Fruit fly (Drosophila melanogaster) whole organism: ENCODE measurements around the gene Jon99Ciii.
"Not testable (repeated sequence)": the region's sequence is repeated elsewhere in the genome, so short reads cannot be mapped to it uniquely, and the experiment has no call there.

Experiments used
- CG8478 ChIP-seq: fragments of >200 bp; optimal IDR thresholded peaks from 2 replicates; lab custom pipeline; 2018; ENCODE audit warnings: inconsistent platforms
- Dll ChIP-seq: fragments of >200 bp; optimal IDR thresholded peaks from 2 replicates; lab custom pipeline; 2017
- EcR ChIP-seq, 2 experiments: fragments of >200 bp; optimal IDR thresholded peaks; 2 replicates each; lab custom pipeline; 2017; ENCODE audit warnings: missing biosample characterization in 2 of 2, missing genetic modification characterization in 2 of 2, missing genetic modification reagents in 2 of 2
- pan ChIP-seq: fragments of >200 bp; optimal IDR thresholded peaks from 2 replicates; lab custom pipeline; 2017
- psq ChIP-seq: fragments of >200 bp; optimal IDR thresholded peaks from 2 replicates; lab custom pipeline; 2017
- usp ChIP-seq: fragments of >200 bp; optimal IDR thresholded peaks from 2 replicates; lab custom pipeline; 2017; ENCODE audit warnings: missing biosample characterization, missing genetic modification characterization, mixed read lengths

Gene Jon99Ciii

dm6 chr3R:29907601-29908175 is 14.3 kb upstream of the Jon99Ciii start, which contains the start of gene CG31036:
Gene CG31036 (plus strand): TSS chr3R:29908107.
- TF ChIP-seq psq (lab: Kevin White, UChicago) (no peak), usp (no peak), EcR (GFP tag; optimal IDR thresholded peaks at IDR 0.05; lab: Kevin White, UChicago) (no peak), CG8478 (lab: Kevin White, UChicago) (no peak), Dll (lab: Kevin White, UChicago) (no peak), pan (lab: Kevin White, UChicago) (no peak)

DNA sequence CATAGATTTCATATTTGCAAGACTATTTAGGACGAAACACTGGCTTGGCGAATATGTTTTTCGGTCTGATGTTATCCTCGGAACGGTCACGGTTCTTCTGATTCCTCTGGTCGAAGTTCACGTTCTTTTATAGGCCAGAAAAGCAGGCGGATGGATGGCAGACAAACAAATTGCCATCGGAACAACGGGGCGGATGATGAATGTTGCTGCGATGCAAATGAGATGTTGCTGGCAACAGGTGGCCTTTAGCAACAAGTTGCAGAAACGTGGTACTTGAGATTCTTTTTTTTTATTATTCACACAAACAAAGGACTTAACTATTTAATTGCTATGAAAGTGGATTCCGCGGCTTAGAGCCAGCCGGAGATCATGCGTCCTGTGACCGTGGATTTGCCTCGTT is 7.8 kb upstream of the Jon99Ciii start, which contains the start of gene Capa:
TSS of gene Capa (minus strand) at position 101 of the 400 bp plus-strand sequence.
- TF ChIP-seq CG8478 (lab: Kevin White, UChicago) = no peak
- no peak for TF ChIP-seq EcR (GFP tag; optimal IDR thresholded peaks at IDR 0.05; lab: Kevin White, UChicago)

- no peak for TF ChIP-seq usp
- no peak for TF ChIP-seq pan (lab: Kevin White, UChicago)
- no peak for TF ChIP-seq CG8478 (lab: Kevin White, UChicago)
- TF ChIP-seq Dll (lab: Kevin White, UChicago) = no peak
- no peak for TF ChIP-seq EcR (GFP tag; optimal IDR thresholded peaks at IDR 0.05; lab: Kevin White, UChicago)
- TF ChIP-seq psq (lab: Kevin White, UChicago) = no peak
Measured at dm6 chr3R:29920189-29920588, 1.8 kb upstream of the Jon99Ciii start, which contains the start of gene trp. Gene trp (minus strand): TSS chr3R:29920289.

DNA sequence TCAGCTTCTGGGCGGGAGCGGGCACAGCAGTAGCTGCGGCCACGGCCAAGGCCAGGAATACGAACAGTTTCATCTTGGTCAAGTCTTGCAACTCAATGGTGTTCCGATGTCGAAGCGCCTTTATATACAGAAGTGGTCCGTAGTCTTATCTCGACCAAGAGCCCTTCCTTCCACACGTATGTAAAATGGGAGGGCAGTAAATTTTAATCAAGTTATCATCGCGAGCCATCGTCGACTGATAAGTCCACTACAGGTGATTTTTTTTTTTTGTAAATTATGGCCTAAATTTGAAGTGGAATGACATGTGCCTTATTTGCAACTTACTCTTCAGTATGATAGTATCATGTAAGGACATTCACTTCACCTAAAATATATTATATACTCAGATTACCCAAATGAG is 2.5 kb downstream of the Jon99Ciii start, which contains the start of gene Jon99Cii:
TSS of gene Jon99Cii (minus strand) at position 101 of the 400 bp plus-strand sequence.
- TF ChIP-seq psq (lab: Kevin White, UChicago); EcR (GFP tag; optimal IDR thresholded peaks at IDR 0.05; lab: Kevin White, UChicago); pan (lab: Kevin White, UChicago): not testable (repeated sequence)

DNA sequence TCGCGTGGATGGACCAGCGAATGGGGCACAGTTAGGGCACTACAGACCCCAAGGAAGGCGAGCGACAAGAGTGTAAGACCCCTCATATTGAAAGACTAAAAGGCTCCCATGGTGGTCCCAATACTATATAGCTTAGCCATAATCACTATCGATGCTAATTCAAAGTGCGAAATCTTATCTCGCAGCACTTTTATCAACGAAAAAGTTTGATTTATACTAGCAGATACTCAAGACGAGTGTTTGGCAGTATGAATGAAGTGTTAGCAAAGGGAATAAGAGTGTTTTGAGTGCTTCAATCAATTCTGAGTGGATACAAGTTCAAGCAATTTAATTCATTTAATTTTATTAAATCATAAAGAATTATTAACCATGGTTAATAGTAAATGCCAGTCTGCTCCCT is 4.1 kb downstream of the Jon99Ciii start, which contains the start of gene Jon99Ci:
TSS of gene Jon99Ci (minus strand) at position 101 of the 400 bp plus-strand sequence.
- no peak for TF ChIP-seq psq (lab: Kevin White, UChicago)
- no peak for TF ChIP-seq usp
- no peak for TF ChIP-seq pan (lab: Kevin White, UChicago)
- TF ChIP-seq EcR (GFP tag; optimal IDR thresholded peaks at IDR 0.05; lab: Kevin White, UChicago) = no peak
- no peak for TF ChIP-seq Dll (lab: Kevin White, UChicago)
- TF ChIP-seq CG8478 (lab: Kevin White, UChicago) = no peak

- TF ChIP-seq Dll (lab: Kevin White, UChicago) (no peak), psq (lab: Kevin White, UChicago) (no peak), EcR (GFP tag; optimal IDR thresholded peaks at IDR 0.05; lab: Kevin White, UChicago) (no peak), pan (lab: Kevin White, UChicago) (no peak), usp (no peak), CG8478 (lab: Kevin White, UChicago) (no peak)
Measured at dm6 chr3R:29926955-29927354, 4.9 kb downstream of the Jon99Ciii start, which contains the start of gene CG15522. Gene CG15522 (plus strand): TSS chr3R:29927255.

- TF ChIP-seq pan (lab: Kevin White, UChicago) = no peak
- TF ChIP-seq CG8478 (lab: Kevin White, UChicago) = no peak
- TF ChIP-seq usp = no peak
- no peak for TF ChIP-seq EcR (GFP tag; optimal IDR thresholded peaks at IDR 0.05; lab: Kevin White, UChicago)
- TF ChIP-seq psq (lab: Kevin White, UChicago) = no peak
- TF ChIP-seq Dll (lab: Kevin White, UChicago) = no peak
Measured at dm6 chr3R:29930286-29930685, 8.3 kb downstream of the Jon99Ciii start, which contains the start of gene alpha-Man-Ic. Gene alpha-Man-Ic (minus strand): TSS chr3R:29930386.

- no peak for TF ChIP-seq Dll (lab: Kevin White, UChicago)
- TF ChIP-seq EcR (GFP tag; optimal IDR thresholded peaks at IDR 0.05; lab: Kevin White, UChicago) = no peak
- no peak for TF ChIP-seq usp
- no peak for TF ChIP-seq CG8478 (lab: Kevin White, UChicago)
- TF ChIP-seq psq (lab: Kevin White, UChicago) = no peak
- TF ChIP-seq pan (lab: Kevin White, UChicago) = no peak
Measured at dm6 chr3R:29933007-29933464, 11.0 kb downstream of the Jon99Ciii start, which contains the start of the genes Cog7, CG42557 and CG42558. Gene Cog7 (minus strand): TSS chr3R:29933057. Gene CG42557 (plus strand): TSS chr3R:29933287. Gene CG42558 (plus strand): TSS chr3R:29933287.

DNA sequence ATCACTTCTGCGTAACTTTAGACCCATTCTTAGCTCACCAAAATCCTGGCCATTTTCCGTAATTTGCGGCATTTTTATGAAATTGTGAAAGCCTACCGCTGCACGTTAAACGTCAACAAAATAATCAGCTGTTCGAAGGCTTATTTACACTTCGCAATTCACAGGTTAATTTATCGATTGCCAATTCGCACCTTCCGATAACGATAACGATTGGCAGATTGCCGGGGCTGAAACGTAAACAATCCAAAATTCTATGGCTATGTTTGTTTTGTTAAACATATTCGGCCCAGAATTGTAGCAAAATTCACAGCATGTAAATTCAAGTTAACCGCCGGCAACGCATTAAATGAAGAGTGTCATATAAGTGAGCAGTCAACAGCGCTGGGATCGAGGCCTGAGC is 13.7 kb downstream of the Jon99Ciii start, which contains the start of the genes eIF2Balpha and Vps13B:
TSS of gene eIF2Balpha (minus strand) at position 133 of the 400 bp plus-strand sequence.
TSS of gene Vps13B (plus strand) at position 223 of the 400 bp plus-strand sequence.
- no peak for TF ChIP-seq Dll (lab: Kevin White, UChicago)
- no peak for TF ChIP-seq CG8478 (lab: Kevin White, UChicago)
- TF ChIP-seq psq (lab: Kevin White, UChicago) = no peak
- no peak for TF ChIP-seq EcR (GFP tag; optimal IDR thresholded peaks at IDR 0.05; lab: Kevin White, UChicago)
- TF ChIP-seq usp = no peak
- no peak for TF ChIP-seq pan (lab: Kevin White, UChicago)

DNA sequence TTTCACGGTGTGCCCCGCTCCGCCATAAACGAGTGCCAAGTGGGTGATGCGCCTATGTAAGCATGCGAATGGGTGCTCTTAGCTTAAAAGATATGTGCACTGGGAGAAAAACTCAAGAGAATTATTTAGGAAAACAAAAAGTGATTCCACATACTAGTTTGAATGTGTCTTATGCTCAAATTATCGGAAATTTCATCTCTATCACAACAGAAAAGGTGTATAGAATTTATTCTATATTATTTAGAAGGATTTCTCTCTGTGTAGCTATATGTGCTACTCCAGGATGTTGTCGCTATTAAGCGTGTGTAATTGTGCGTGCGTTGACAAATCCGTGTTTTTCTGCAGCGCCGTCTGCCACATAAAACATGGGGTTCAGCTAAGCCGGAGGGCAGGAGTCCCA is 37.3 kb downstream of the Jon99Ciii start:
- no peak for TF ChIP-seq Dll (lab: Kevin White, UChicago)
- no peak for TF ChIP-seq EcR (GFP tag; optimal IDR thresholded peaks at IDR 0.05; lab: Kevin White, UChicago)
- no peak for TF ChIP-seq pan (lab: Kevin White, UChicago)
- no peak for TF ChIP-seq usp
- no peak for TF ChIP-seq CG8478 (lab: Kevin White, UChicago)
- TF ChIP-seq psq (lab: Kevin White, UChicago) = no peak

dm6 chr3R:29963102-29963501 is 41.1 kb downstream of the Jon99Ciii start:
- TF ChIP-seq psq (lab: Kevin White, UChicago) (no peak), usp (no peak), EcR (GFP tag; optimal IDR thresholded peaks at IDR 0.05; lab: Kevin White, UChicago) (no peak), CG8478 (lab: Kevin White, UChicago) (no peak), pan (lab: Kevin White, UChicago) (no peak), Dll (lab: Kevin White, UChicago) (no peak)
